Fruit fly (Drosophila melanogaster) whole organism, embryonic: ENCODE data around the gene CG5399.
A peak's percentile ranks its signal among the peaks of the same experiment; 100 is the strongest.

Source experiments
- Awh ChIP-seq: fragments of 200-800 bp; sonication (Bioruptor generic); IDR thresholded peaks from 2 replicates; pipeline ENCODE4, ENCODE4 v1.3.6; 2022; ENCODE audit warnings: missing biosample characterization, missing genetic modification characterization
- Bgb ChIP-seq: fragments of 200-800 bp; sonication (Bioruptor generic); IDR thresholded peaks from 2 replicates; pipeline ENCODE4 v1.3.6; 2022; ENCODE audit warnings: missing biosample characterization, missing genetic modification characterization; ENCODE audit not compliant: partially characterized antibody
- Blimp-1 ChIP-seq: fragments of 200-800 bp; sonication (Bioruptor generic); optimal IDR thresholded peaks from 3 replicates; lab custom pipeline; 2018; ENCODE audit warnings: missing biosample characterization, missing genetic modification characterization, mild to moderate bottlenecking, moderate library complexity, missing genetic modification reagents
- CG11723 ChIP-seq: fragments of 200-800 bp; sonication (Bioruptor generic); optimal IDR thresholded peaks from 2 replicates; lab custom pipeline; 2017; ENCODE audit warnings: missing biosample characterization, mild to moderate bottlenecking, missing genetic modification characterization
- CG14710 ChIP-seq: fragments of 200-800 bp; sonication (Bioruptor generic); optimal IDR thresholded peaks from 3 replicates; lab custom pipeline; 2019; ENCODE audit warnings: missing biosample characterization, mild to moderate bottlenecking, missing genetic modification characterization, moderate library complexity
- CG14965 ChIP-seq: fragments of 200-800 bp; sonication (Bioruptor generic); optimal IDR thresholded peaks from 2 replicates; lab custom pipeline; 2016; ENCODE audit warnings: missing biosample characterization, missing genetic modification characterization, borderline replicate concordance
- CG15073 ChIP-seq: fragments of 200-800 bp; sonication (Bioruptor generic); optimal IDR thresholded peaks from 2 replicates; lab custom pipeline; 2016; ENCODE audit warnings: missing biosample characterization, missing genetic modification characterization
- CG17361 ChIP-seq: fragments of 200-800 bp; sonication (Bioruptor generic); IDR thresholded peaks from 3 replicates; pipeline ENCODE4 v1.3.6; 2022; ENCODE audit warnings: missing biosample characterization, missing genetic modification characterization
- CG2202 ChIP-seq: fragments of 200-800 bp; sonication (Bioruptor generic); optimal IDR thresholded peaks from 2 replicates; lab custom pipeline; 2018; ENCODE audit warnings: missing biosample characterization, mild to moderate bottlenecking, missing genetic modification characterization
- CG30403 ChIP-seq: fragments of 200-800 bp; sonication (Bioruptor generic); optimal IDR thresholded peaks from 3 replicates; lab custom pipeline; 2016; ENCODE audit warnings: missing biosample characterization, missing genetic modification characterization
- CG33213 ChIP-seq: fragments of 200-800 bp; sonication (Bioruptor generic); optimal IDR thresholded peaks from 3 replicates; lab custom pipeline; 2016; ENCODE audit warnings: missing biosample characterization, missing genetic modification characterization
- CG3407 ChIP-seq: fragments of 200-800 bp; sonication (Bioruptor generic); optimal IDR thresholded peaks from 2 replicates; lab custom pipeline; 2018; ENCODE audit warnings: missing biosample characterization, mild to moderate bottlenecking, missing genetic modification characterization
- CG4360 ChIP-seq: fragments of 200-800 bp; sonication (Bioruptor generic); IDR thresholded peaks from 2 replicates; pipeline ENCODE4 v1.3.6; 2022; ENCODE audit warnings: missing biosample characterization, missing genetic modification characterization
- CG6175 ChIP-seq: fragments of 200-800 bp; sonication (Bioruptor generic); IDR thresholded peaks from 3 replicates; pipeline ENCODE4 v1.3.6; 2022; ENCODE audit warnings: missing biosample characterization, missing genetic modification characterization
- CG6854 ChIP-seq: fragments of 200-800 bp; sonication (Bioruptor generic); optimal IDR thresholded peaks from 3 replicates; lab custom pipeline; 2017; ENCODE audit warnings: missing biosample characterization, mild to moderate bottlenecking, missing genetic modification characterization
- CG7786 ChIP-seq: fragments of 200-800 bp; sonication (Bioruptor generic); optimal IDR thresholded peaks from 2 replicates; lab custom pipeline; 2016; ENCODE audit warnings: missing biosample characterization, missing genetic modification characterization
- CG8924 ChIP-seq: fragments of 200-800 bp; optimal IDR thresholded peaks from 3 replicates; lab custom pipeline; 2019; ENCODE audit warnings: missing biosample characterization, mild to moderate bottlenecking, missing genetic modification characterization, moderate library complexity
- CHES-1-like ChIP-seq: fragments of 200-800 bp; sonication (Bioruptor generic); optimal IDR thresholded peaks from 2 replicates; lab custom pipeline; 2016; ENCODE audit warnings: missing biosample characterization, missing genetic modification characterization
- Dref ChIP-seq: fragments of 200-800 bp; sonication (Bioruptor generic); IDR thresholded peaks from 2 replicates; pipeline ENCODE4 v1.3.6; 2022; ENCODE audit warnings: missing biosample characterization, missing genetic modification characterization
- Fer3 ChIP-seq: fragments of 200-800 bp; sonication (Bioruptor generic); optimal IDR thresholded peaks from 2 replicates; lab custom pipeline; 2018; ENCODE audit warnings: missing biosample characterization, mild to moderate bottlenecking, missing genetic modification characterization, moderate library complexity
- Gug ChIP-seq: fragments of 200-800 bp; sonication (Bioruptor generic); IDR thresholded peaks from 4 replicates; pipeline ENCODE4 v1.3.6; 2022; ENCODE audit warnings: missing biosample characterization, missing genetic modification characterization
- H2.0 ChIP-seq: fragments of 200-800 bp; sonication (Bioruptor generic); IDR thresholded peaks from 2 replicates; pipeline ENCODE4 v1.3.6; 2022; ENCODE audit warnings: missing biosample characterization, missing genetic modification characterization
- HHEX ChIP-seq: fragments of 200-800 bp; sonication (Bioruptor generic); optimal IDR thresholded peaks from 3 replicates; lab custom pipeline; 2017; ENCODE audit warnings: missing biosample characterization, mild to moderate bottlenecking, missing genetic modification characterization, missing genetic modification reagents
- Hmr ChIP-seq: fragments of 200-800 bp; sonication (Bioruptor generic); optimal IDR thresholded peaks from 3 replicates; lab custom pipeline; 2017; ENCODE audit warnings: mild to moderate bottlenecking, missing biosample characterization, missing genetic modification reagents, missing genetic modification characterization
- Jarid2 ChIP-seq: fragments of 200-800 bp; sonication (Bioruptor generic); optimal IDR thresholded peaks from 3 replicates; lab custom pipeline; 2017; ENCODE audit warnings: mild to moderate bottlenecking, missing biosample characterization, missing genetic modification reagents, missing genetic modification characterization
- Lpt ChIP-seq: fragments of >200 bp; optimal IDR thresholded peaks from 2 replicates; lab custom pipeline; 2018; ENCODE audit warnings: missing biosample characterization, missing genetic modification characterization
- Nf-YC ChIP-seq: fragments of 200-800 bp; optimal IDR thresholded peaks from 3 replicates; lab custom pipeline; 2019; ENCODE audit warnings: missing biosample characterization, mild to moderate bottlenecking, missing genetic modification characterization, moderate library complexity
- Six4 ChIP-seq: fragments of 200-800 bp; sonication (Bioruptor generic); optimal IDR thresholded peaks from 2 replicates; lab custom pipeline; 2016; ENCODE audit warnings: missing biosample characterization, missing genetic modification characterization
- Trl ChIP-seq, 3 experiments: fragments of >200 bp in 2 of 3; fragments of 200-800 bp in 1 of 3; sonication (Bioruptor generic) in 1 of 3; optimal IDR thresholded peaks; 2 replicates in 1 of 3; 3 replicates in 2 of 3; lab custom pipeline; 2016 to 2017; ENCODE audit warnings: missing biosample characterization in 1 of 3, missing genetic modification characterization in 1 of 3
- Usf ChIP-seq: fragments of 200-800 bp; sonication (Bioruptor generic); optimal IDR thresholded peaks from 2 replicates; lab custom pipeline; 2017; ENCODE audit warnings: missing genotype, missing biosample characterization, missing genetic modification characterization
- ash1 ChIP-seq: fragments of 200-800 bp; sonication (Bioruptor generic); optimal IDR thresholded peaks from 2 replicates; lab custom pipeline; 2018; ENCODE audit warnings: missing biosample characterization, mild to moderate bottlenecking, missing genetic modification characterization
- ato ChIP-seq: fragments of 200-800 bp; sonication (Bioruptor generic); IDR thresholded peaks from 2 replicates; pipeline ENCODE4 v1.3.6; 2022; ENCODE audit warnings: missing biosample characterization, missing genetic modification characterization; ENCODE audit not compliant: partially characterized antibody
- chinmo ChIP-seq: fragments of 200-800 bp; sonication (Bioruptor generic); IDR thresholded peaks from 4 replicates; pipeline ENCODE4 v1.3.6; 2022; ENCODE audit warnings: missing biosample characterization, missing genetic modification characterization; ENCODE audit not compliant: partially characterized antibody
- ci ChIP-seq: fragments of 200-800 bp; sonication (Bioruptor generic); IDR thresholded peaks from 3 replicates; pipeline ENCODE4 v1.3.6; 2022; ENCODE audit warnings: missing biosample characterization, missing genetic modification characterization
- cwo ChIP-seq: fragments of 200-800 bp; sonication (Bioruptor generic); optimal IDR thresholded peaks from 3 replicates; lab custom pipeline; 2017; ENCODE audit warnings: missing biosample characterization, missing genetic modification characterization, mild to moderate bottlenecking, moderate library complexity, missing genetic modification reagents
- disco-r ChIP-seq: fragments of 200-800 bp; sonication (Bioruptor generic); optimal IDR thresholded peaks from 2 replicates; lab custom pipeline; 2016; ENCODE audit warnings: missing biosample characterization, missing genetic modification characterization
- eve ChIP-seq, 2 experiments: fragments of >200 bp; optimal IDR thresholded peaks; 2 replicates each; lab custom pipeline; 2017; ENCODE audit warnings: missing biosample characterization in 2 of 2, missing genetic modification characterization in 2 of 2
- fd64A ChIP-seq: fragments of 200-800 bp; sonication (Bioruptor generic); optimal IDR thresholded peaks from 3 replicates; lab custom pipeline; 2018; ENCODE audit warnings: missing biosample characterization, mild to moderate bottlenecking, missing genetic modification characterization
- ftz-f1 ChIP-seq: fragments of 200-800 bp; sonication (Bioruptor generic); optimal IDR thresholded peaks from 2 replicates; lab custom pipeline; 2016; ENCODE audit warnings: missing biosample characterization, missing genetic modification characterization
- fu2 ChIP-seq: fragments of 200-800 bp; sonication (Bioruptor generic); optimal IDR thresholded peaks from 2 replicates; lab custom pipeline; 2016; ENCODE audit warnings: missing biosample characterization, missing genetic modification characterization
- ham ChIP-seq: fragments of 200-800 bp; sonication (Bioruptor generic); IDR thresholded peaks from 2 replicates; pipeline ENCODE4 v1.3.6; 2022; ENCODE audit warnings: missing biosample characterization, missing genetic modification characterization
- ind ChIP-seq: fragments of 200-800 bp; sonication (Bioruptor generic); optimal IDR thresholded peaks from 3 replicates; lab custom pipeline; 2016; ENCODE audit warnings: missing biosample characterization, missing genetic modification characterization
- kay ChIP-seq: fragments of 200-800 bp; sonication (Bioruptor generic); optimal IDR thresholded peaks from 2 replicates; lab custom pipeline; 2016; ENCODE audit warnings: missing biosample characterization, missing genetic modification characterization
- lbe ChIP-seq: fragments of 200-800 bp; sonication (Bioruptor generic); optimal IDR thresholded peaks from 2 replicates; lab custom pipeline; 2016; ENCODE audit warnings: missing biosample characterization, mild to moderate bottlenecking, missing genetic modification characterization
- nerfin-2 ChIP-seq: fragments of 200-800 bp; sonication (Bioruptor generic); IDR thresholded peaks from 2 replicates; pipeline ENCODE4 v1.3.6; 2022; ENCODE audit warnings: missing biosample characterization, missing genetic modification characterization; ENCODE audit not compliant: partially characterized antibody
- nmo ChIP-seq: fragments of 200-800 bp; sonication (Bioruptor generic); optimal IDR thresholded peaks from 2 replicates; lab custom pipeline; 2018; ENCODE audit warnings: missing biosample characterization, mild to moderate bottlenecking, missing genetic modification characterization, moderate library complexity
- salm ChIP-seq: fragments of 200-800 bp; sonication (Bioruptor generic); optimal IDR thresholded peaks from 2 replicates; lab custom pipeline; 2018; ENCODE audit warnings: missing biosample characterization, mild to moderate bottlenecking, missing genetic modification characterization
- ssp ChIP-seq: fragments of 200-800 bp; sonication (Bioruptor generic); IDR thresholded peaks from 2 replicates; pipeline ENCODE4 v1.3.6; 2022; ENCODE audit warnings: missing biosample characterization, missing genetic modification characterization
- tio ChIP-seq: fragments of 200-800 bp; sonication (Bioruptor generic); optimal IDR thresholded peaks from 2 replicates; lab custom pipeline; 2017; ENCODE audit warnings: missing biosample characterization, missing genetic modification characterization, inconsistent platforms
- yki ChIP-seq: fragments of >200 bp; optimal IDR thresholded peaks from 3 replicates; lab custom pipeline; 2018
- zfh2 ChIP-seq: fragments of 200-800 bp; sonication (Bioruptor generic); optimal IDR thresholded peaks from 2 replicates; lab custom pipeline; 2016; ENCODE audit warnings: missing biosample characterization, missing genetic modification characterization

The CG5399 gene

DNA sequence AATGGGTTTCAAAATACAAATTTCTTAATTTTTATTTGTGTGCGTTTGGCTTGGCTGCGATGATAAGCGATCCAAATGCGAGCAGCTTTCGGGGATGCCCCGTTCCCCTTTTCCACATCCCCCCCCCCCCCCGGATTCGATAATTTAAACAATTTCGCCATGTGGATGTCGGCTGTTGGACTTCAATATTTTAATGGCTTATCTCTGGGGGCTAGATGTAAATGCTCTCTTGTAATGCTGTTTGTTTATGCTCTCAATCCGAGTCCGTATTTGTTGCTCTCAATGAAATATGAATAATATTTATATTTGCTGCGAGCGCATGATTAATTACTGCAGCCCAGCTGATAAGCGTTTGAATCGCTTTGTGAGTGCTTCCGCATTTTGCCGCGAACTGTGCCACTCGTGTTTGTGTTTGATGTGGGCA, 17.5 kb upstream of the CG5399 start:
- TF ChIP-seq CG2202 (peak; percentile 21), CG7786 (GFP tag; lab: Kevin White, UChicago) (no peak), chinmo (0 out of 4 replicates have a peak, but pooled peaks have one; percentile 31), CG4360 (0 out of 2 replicates have a peak, but pooled peaks have one; percentile 21), CG17361 (GFP tag; lab: Robert Waterston, UW) (no peak), CG3407 (GFP tag; lab: Kevin White, UChicago) (peak; percentile 46), lbe (GFP tag; lab: Kevin White, UChicago) (no peak), Blimp-1 (GFP tag; lab: Kevin White, UChicago) (peak; percentile 15), Lpt (GFP tag; lab: Kevin White, UChicago) (no peak), eve (GFP tag; optimal IDR thresholded peaks at IDR 0.05; lab: Kevin White, UChicago) (no peak), H2.0 (GFP tag; lab: Robert Waterston, UW) (no peak), CG33213 (GFP tag; lab: Kevin White, UChicago) (no peak), CG30403 (GFP tag; lab: Kevin White, UChicago) (no peak), ftz-f1 (GFP tag; lab: Kevin White, UChicago) (no peak), Fer3 (tag; lab: Kevin White, UChicago) (no peak), disco-r (GFP tag; lab: Kevin White, UChicago) (no peak), ind (no peak), tio (no peak), Bgb (GFP tag; lab: Robert Waterston, UW) (no peak), Jarid2 (no peak), salm (tag; lab: Kevin White, UChicago) (no peak), fd64A (GFP tag; lab: Kevin White, UChicago) (peak; percentile 40), kay (GFP tag; lab: Kevin White, UChicago) (peak; percentile 11), CG15073 (GFP tag; lab: Kevin White, UChicago) (no peak), Awh (GFP tag; lab: Robert Waterston, UW) (no peak), nmo (GFP tag; lab: Kevin White, UChicago) (no peak), CG14965 (GFP tag; lab: Kevin White, UChicago) (no peak), ash1 (GFP tag; lab: Kevin White, UChicago) (no peak), fu2 (GFP tag; lab: Kevin White, UChicago) (no peak), CG11723 (GFP tag; lab: Kevin White, UChicago) (no peak), zfh2 (GFP tag; lab: Kevin White, UChicago) (no peak), ssp (GFP tag; lab: Robert Waterston, UW) (no peak), HHEX (GFP tag; lab: Kevin White, UChicago) (no peak), Trl (optimal IDR thresholded peaks at IDR 0.05; lab: Kevin White, UChicago) (peak in 1 of 2 experiments; percentile 11), Trl (GFP tag; optimal IDR thresholded peaks at IDR 0.05; lab: Kevin White, UChicago) (no peak), Nf-YC (tag; lab: Kevin White, UChicago) (no peak), CHES-1-like (GFP tag; lab: Kevin White, UChicago) (no peak), ham (no peak), CG8924 (no peak), Hmr (GFP tag; lab: Kevin White, UChicago) (no peak), Gug (GFP tag; lab: Robert Waterston, UW) (no peak), Dref (no peak), yki (lab: Kevin White, UChicago) (no peak), CG14710 (tag; lab: Kevin White, UChicago) (peak; percentile 3), nerfin-2 (no peak), Six4 (GFP tag; lab: Kevin White, UChicago) (no peak), cwo (GFP tag; lab: Kevin White, UChicago) (no peak), CG6175 (GFP tag; lab: Robert Waterston, UW) (no peak), CG6854 (GFP tag; lab: Kevin White, UChicago) (no peak), Usf (GFP tag; lab: Kevin White, UChicago) (no peak), ci (GFP tag; lab: Robert Waterston, UW) (0 out of 3 replicates have a peak, but pooled peaks have one; percentile 23), ato (GFP tag; lab: Robert Waterston, UW) (no peak)
